Worm (Caenorhabditis elegans): ENCODE measurements around the gene grl-9.

- TF ChIP-seq F13C5.2 (tag; optimal IDR thresholded peaks at IDR 0.05): no peak
- TF ChIP-seq tbx-11 (GFP tag; IDR thresholded peaks at IDR 0.05): no peak
- TF ChIP-seq hmg-4 (GFP tag; optimal IDR thresholded peaks at IDR 0.05): no peak
- TF ChIP-seq ama-1 (optimal IDR thresholded peaks at IDR 0.05): no peak
- no peak for TF ChIP-seq scrt-1 (GFP tag; IDR thresholded peaks at IDR 0.05)
- TF ChIP-seq B0310.2 (tag; optimal IDR thresholded peaks at IDR 0.05): no peak
- no peak for TF ChIP-seq ceh-13 (GFP tag; optimal IDR thresholded peaks at IDR 0.05)
- no peak for TF ChIP-seq flt-1 (GFP tag; IDR thresholded peaks at IDR 0.05)
Measured at ce11 chrV:6704482-6704881, 27.0 kb downstream of the grl-9 start.
